Worm (Caenorhabditis elegans): ENCODE measurements around the gene cpar-1.

The cpar-1 gene

DNA sequence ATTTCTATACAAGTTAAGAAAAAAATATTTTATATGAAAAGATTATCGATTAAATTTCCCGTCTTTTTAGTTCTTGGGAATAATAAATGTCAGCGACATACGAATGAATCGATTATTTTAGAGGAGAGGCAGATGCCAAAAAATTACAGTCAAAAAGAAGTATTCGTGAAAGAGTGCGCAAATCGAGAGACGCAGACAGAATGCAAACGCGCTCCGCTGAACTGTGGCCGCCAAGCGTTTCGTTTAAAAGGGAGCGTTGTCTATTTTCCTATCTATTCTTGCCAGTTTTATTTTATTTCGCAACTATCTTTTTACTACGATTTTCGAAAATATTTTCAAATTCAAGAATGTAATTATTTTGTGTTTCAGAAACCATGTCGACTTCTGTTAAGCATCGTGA lies 33.2 kb downstream of the cpar-1 start, which contains the start of gene baf-1 (continued):
- TF ChIP-seq hif-1 (tag; optimal IDR thresholded peaks at IDR 0.05) (peak in 1 of 2 experiments; percentile 31), sdz-12 (GFP tag; optimal IDR thresholded peaks at IDR 0.05) (no peak), pqm-1 (tag; optimal IDR thresholded peaks at IDR 0.05) (peak; percentile 49), D1046.2 (GFP tag; IDR thresholded peaks at IDR 0.05) (no peak), Y105C5A.15 (GFP tag; IDR thresholded peaks at IDR 0.05) (no peak), egl-43 (GFP tag; IDR thresholded peaks at IDR 0.05) (no peak), F37D6.2 (tag; optimal IDR thresholded peaks at IDR 0.05) (no peak), mxl-3 (GFP tag; optimal IDR thresholded peaks at IDR 0.05) (no peak), lin-13 (GFP tag; optimal IDR thresholded peaks at IDR 0.05) (peak; percentile 23), ceh-44 (GFP tag; IDR thresholded peaks at IDR 0.05) (no peak), lin-29 (GFP tag; IDR thresholded peaks at IDR 0.05) (no peak), ZK546.5 (tag; optimal IDR thresholded peaks at IDR 0.05) (no peak), hlh-30 (tag; optimal IDR thresholded peaks at IDR 0.05; ENCODE audit: insufficient read depth) (peak; percentile 32), T20F7.1 (GFP tag; optimal IDR thresholded peaks at IDR 0.05) (no peak), zfp-3 (GFP tag; conservative IDR thresholded peaks at IDR 0.05) (peak; percentile 31; the same call in 1 of the 2 replicates), attf-4 (tag; optimal IDR thresholded peaks at IDR 0.05) (no peak), nhr-6 (tag; optimal IDR thresholded peaks at IDR 0.05) (peak; percentile 59), egl-27 (tag; optimal IDR thresholded peaks at IDR 0.05) (no peak), nhr-111 (GFP tag; optimal IDR thresholded peaks at IDR 0.05) (no peak), lsy-2 (tag; optimal IDR thresholded peaks at IDR 0.05) (peak in 1 of 2 experiments; percentile 78), nhr-77 (tag; optimal IDR thresholded peaks at IDR 0.05) (peak; percentile 60), arid-1 (GFP tag; conservative IDR thresholded peaks at IDR 0.05) (peak; percentile 55; the same call in 1 of the 2 replicates), nhr-11 (tag; optimal IDR thresholded peaks at IDR 0.05) (no peak), zip-11 (GFP tag; IDR thresholded peaks at IDR 0.05) (no peak), lim-7 (GFP tag; IDR thresholded peaks at IDR 0.05) (no peak), snpc-1.2 (GFP tag; IDR thresholded peaks at IDR 0.05) (no peak), T26A8.4 (GFP tag; IDR thresholded peaks at IDR 0.05) (no peak), madf-5 (GFP tag; IDR thresholded peaks at IDR 0.05) (no peak), ceh-32 (tag; optimal IDR thresholded peaks at IDR 0.05; ENCODE audit: poor library complexity) (no peak), daf-19 (GFP tag; conservative IDR thresholded peaks at IDR 0.05) (no peak), nhr-102 (tag; optimal IDR thresholded peaks at IDR 0.05) (peak; percentile 44), ceh-28 (tag; optimal IDR thresholded peaks at IDR 0.05) (peak; percentile 11), fos-1 (tag; optimal IDR thresholded peaks at IDR 0.05) (no peak), fkh-10 (GFP tag; optimal IDR thresholded peaks at IDR 0.05) (no peak), nhr-28 (tag; optimal IDR thresholded peaks at IDR 0.05) (peak; percentile 34), hlh-11 (tag; optimal IDR thresholded peaks at IDR 0.05) (peak; percentile 32), Y5F2A.4 (GFP tag; optimal IDR thresholded peaks at IDR 0.05) (no peak), rbr-2 (tag; optimal IDR thresholded peaks at IDR 0.05) (peak; percentile 58), hmg-1.1 (GFP tag; IDR thresholded peaks at IDR 0.05) (0 out of 2 replicates have a peak, but pooled peaks have one; percentile 26), spr-1 (tag; optimal IDR thresholded peaks at IDR 0.05) (no peak), nhr-48 (tag; optimal IDR thresholded peaks at IDR 0.05) (no peak), lin-39 (tag; optimal IDR thresholded peaks at IDR 0.05) (no peak), dve-1 (tag; optimal IDR thresholded peaks at IDR 0.05; ENCODE audit: insufficient read depth) (peak; percentile 73), tag-97 (GFP tag; IDR thresholded peaks at IDR 0.05) (no peak), nhr-41 (GFP tag; IDR thresholded peaks at IDR 0.05) (no peak), aly-2 (tag; optimal IDR thresholded peaks at IDR 0.05) (no peak), gei-8 (GFP tag; optimal IDR thresholded peaks at IDR 0.05) (no peak), lin-1 (GFP tag; IDR thresholded peaks at IDR 0.05) (no peak), ctbp-1 (GFP tag; IDR thresholded peaks at IDR 0.05) (no peak)

Measured in whole organism, L4 larva.